Fruit fly (Drosophila melanogaster): ENCODE results near the gene CG14662.

CG14662 gene

dm6 chr3R:4984688-4985087 lies 656 bp upstream of the CG14662 start (continued):
- TF ChIP-seq slbo (GFP tag; IDR thresholded peaks at IDR 0.05) (no peak), CG4360 (GFP tag; IDR thresholded peaks at IDR 0.05) (peak; percentile 36; the same call in 1 of the 2 replicates), sisA (GFP tag; IDR thresholded peaks at IDR 0.05) (no peak), Sry-δ (GFP tag; optimal IDR thresholded peaks at IDR 0.05) (no peak), sens (GFP tag) (peak; percentile 64), Dbx (GFP tag; IDR thresholded peaks at IDR 0.05) (no peak), CG10267 (tag; optimal IDR thresholded peaks at IDR 0.05) (no peak), disco-r (GFP tag; optimal IDR thresholded peaks at IDR 0.05) (no peak), Opbp (GFP tag; IDR thresholded peaks at IDR 0.05; ENCODE audit: partially characterized antibody) (no peak), schlank (tag; optimal IDR thresholded peaks at IDR 0.05) (no peak), abd-A (tag; optimal IDR thresholded peaks at IDR 0.05) (peak; percentile 41), dmrt11E (tag; optimal IDR thresholded peaks at IDR 0.05) (no peak), ci (GFP tag; IDR thresholded peaks at IDR 0.05) (peak; percentile 56; the same call in 2 of the 3 replicates), CG31224 (GFP tag; IDR thresholded peaks at IDR 0.05) (peak; percentile 12; the same call in 1 of the 2 replicates), Drgx (GFP tag; IDR thresholded peaks at IDR 0.05) (no peak), Poxn (GFP tag; IDR thresholded peaks at IDR 0.05) (no peak), oc (tag; optimal IDR thresholded peaks at IDR 0.05) (peak; percentile 47), fu2 (GFP tag; optimal IDR thresholded peaks at IDR 0.05) (no peak), CG7745 (tag; optimal IDR thresholded peaks at IDR 0.05) (no peak), Abd-B (GFP tag; optimal IDR thresholded peaks at IDR 0.05) (no peak), zf30C (GFP tag; optimal IDR thresholded peaks at IDR 0.05) (no peak), Neu2 (GFP tag; optimal IDR thresholded peaks at IDR 0.05; ENCODE audit: borderline replicate concordance) (no peak), mld (GFP tag; IDR thresholded peaks at IDR 0.05; ENCODE audit: partially characterized antibody) (no peak), CG11504 (tag; optimal IDR thresholded peaks at IDR 0.05) (no peak), CG13894 (tag; optimal IDR thresholded peaks at IDR 0.05) (peak; percentile 42), CG11398 (GFP tag; optimal IDR thresholded peaks at IDR 0.05) (no peak), CG18262 (tag; optimal IDR thresholded peaks at IDR 0.05) (no peak), CG2712 (tag; optimal IDR thresholded peaks at IDR 0.05) (no peak), CG9932 (GFP tag; IDR thresholded peaks at IDR 0.05) (0 out of 2 replicates have a peak, but pooled peaks have one; percentile 18), cad (GFP tag; optimal IDR thresholded peaks at IDR 0.05) (peak; percentile 9), gsb-n (tag; optimal IDR thresholded peaks at IDR 0.05) (peak; percentile 20), Hey (tag; optimal IDR thresholded peaks at IDR 0.05) (peak; percentile 80), kni (GFP tag; optimal IDR thresholded peaks at IDR 0.05) (peak; percentile 9), knrl (GFP tag; IDR thresholded peaks at IDR 0.05; ENCODE audit: partially characterized antibody) (no peak), crp (GFP tag; optimal IDR thresholded peaks at IDR 0.05) (no peak), CG17361 (GFP tag; IDR thresholded peaks at IDR 0.05) (0 out of 3 replicates have a peak, but pooled peaks have one; percentile 9), CG12942 (GFP tag; optimal IDR thresholded peaks at IDR 0.05) (no peak), run (tag; optimal IDR thresholded peaks at IDR 0.05) (peak; percentile 24), sim (GFP tag; IDR thresholded peaks at IDR 0.05) (no peak), CG2199 (GFP tag; IDR thresholded peaks at IDR 0.05) (peak; percentile 68; the same call in 1 of the 3 replicates), tio (GFP tag; optimal IDR thresholded peaks at IDR 0.05) (no peak), dmrt99B (tag; optimal IDR thresholded peaks at IDR 0.05) (no peak), hkb (optimal IDR thresholded peaks at IDR 0.05) (no peak), hkb (GFP tag; IDR thresholded peaks at IDR 0.05) (0 out of 2 replicates have a peak, but pooled peaks have one; percentile 8), CG17186 (GFP tag; optimal IDR thresholded peaks at IDR 0.05) (no peak), ham (GFP tag; IDR thresholded peaks at IDR 0.05) (no peak), Ptx1 (GFP tag; IDR thresholded peaks at IDR 0.05) (no peak), Xbp1 (GFP tag; optimal IDR thresholded peaks at IDR 0.05) (no peak), Ada2b (GFP tag; IDR thresholded peaks at IDR 0.05) (no peak), vfl (GFP tag; optimal IDR thresholded peaks at IDR 0.05) (no peak)
